Fruit fly (Drosophila melanogaster): ENCODE results near the gene ush.

The ush gene

dm6 chr2L:479483-480195, 3.6 kb downstream of the ush start, which contains the start of gene cbt (continued):
- no peak for TF ChIP-seq hbn (GFP tag; IDR thresholded peaks at IDR 0.05; ENCODE audit: partially characterized antibody)
- no peak for TF ChIP-seq CG16779 (GFP tag; IDR thresholded peaks at IDR 0.05)
- TF ChIP-seq CG33213 (GFP tag; optimal IDR thresholded peaks at IDR 0.05): peak; percentile 98
- peak; percentile 75 for TF ChIP-seq YL-1 (GFP tag; optimal IDR thresholded peaks at IDR 0.05)
- TF ChIP-seq rib (GFP tag; IDR thresholded peaks at IDR 0.05): no peak
- TF ChIP-seq gsb (GFP tag; IDR thresholded peaks at IDR 0.05): no peak
- TF ChIP-seq Six4 (GFP tag; optimal IDR thresholded peaks at IDR 0.05): peak; percentile 97
- TF ChIP-seq CG17361 (GFP tag; IDR thresholded peaks at IDR 0.05): no peak
- TF ChIP-seq MBD-R2 (GFP tag; IDR thresholded peaks at IDR 0.05): no peak
- no peak for TF ChIP-seq CG4404 (GFP tag; IDR thresholded peaks at IDR 0.05)
- no peak for TF ChIP-seq BEAF-32 (GFP tag; optimal IDR thresholded peaks at IDR 0.05)
- peak; percentile 99 for TF ChIP-seq org-1 (GFP tag; optimal IDR thresholded peaks at IDR 0.05)
- TF ChIP-seq Hey (tag; optimal IDR thresholded peaks at IDR 0.05): peak; percentile 77
- TF ChIP-seq Dip2 (GFP tag; IDR thresholded peaks at IDR 0.05): no peak
- TF ChIP-seq emc (GFP tag; optimal IDR thresholded peaks at IDR 0.05): peak; percentile 93
- no peak for TF ChIP-seq stc (GFP tag; IDR thresholded peaks at IDR 0.05)
- peak; percentile 97 for TF ChIP-seq caup (GFP tag; optimal IDR thresholded peaks at IDR 0.05; ENCODE audit: severe bottlenecking)
- peak; percentile 96 for TF ChIP-seq da (GFP tag; optimal IDR thresholded peaks at IDR 0.05)
- peak; percentile 92 for TF ChIP-seq CG15696 (tag; optimal IDR thresholded peaks at IDR 0.05)
- TF ChIP-seq CG14860 (GFP tag; IDR thresholded peaks at IDR 0.05; ENCODE audit: partially characterized antibody): no peak
- peak; percentile 97 for TF ChIP-seq CG8089 (GFP tag; optimal IDR thresholded peaks at IDR 0.05)
- TF ChIP-seq CG7357 (GFP tag; IDR thresholded peaks at IDR 0.05): peak; percentile 89
- peak; percentile 66 for TF ChIP-seq CG7271 (tag; optimal IDR thresholded peaks at IDR 0.05)
- no peak for TF ChIP-seq cas (GFP tag; IDR thresholded peaks at IDR 0.05)
- peak; percentile 97 for TF ChIP-seq CG18262 (tag; optimal IDR thresholded peaks at IDR 0.05)
- TF ChIP-seq CG9797 (GFP tag; optimal IDR thresholded peaks at IDR 0.05): peak; percentile 41
- peak; percentile 97 for TF ChIP-seq CG9876 (GFP tag; optimal IDR thresholded peaks at IDR 0.05)
- peak; percentile 86 for TF ChIP-seq wek (GFP tag; optimal IDR thresholded peaks at IDR 0.05)
- TF ChIP-seq disco-r (GFP tag; optimal IDR thresholded peaks at IDR 0.05): peak; percentile 96
- TF ChIP-seq CG9215 (GFP tag; IDR thresholded peaks at IDR 0.05): no peak
- TF ChIP-seq CG10565 (GFP tag; optimal IDR thresholded peaks at IDR 0.05): peak; percentile 88
- TF ChIP-seq Sin3A (optimal IDR thresholded peaks at IDR 0.05): no peak
- no peak for TF ChIP-seq nerfin-2 (GFP tag; IDR thresholded peaks at IDR 0.05; ENCODE audit: partially characterized antibody)
- no peak for TF ChIP-seq CG10321 (GFP tag; IDR thresholded peaks at IDR 0.05)
- TF ChIP-seq mld (GFP tag; IDR thresholded peaks at IDR 0.05; ENCODE audit: partially characterized antibody): no peak
- peak; percentile 97 for TF ChIP-seq ATbp (GFP tag; optimal IDR thresholded peaks at IDR 0.05)
- TF ChIP-seq dysf (GFP tag; IDR thresholded peaks at IDR 0.05): no peak
- no peak for TF ChIP-seq sna (GFP tag; IDR thresholded peaks at IDR 0.05; ENCODE audit: partially characterized antibody)
- no peak for TF ChIP-seq C15 (GFP tag; IDR thresholded peaks at IDR 0.05)
- TF ChIP-seq chm (GFP tag; IDR thresholded peaks at IDR 0.05): no peak
- TF ChIP-seq CG33557 (GFP tag; optimal IDR thresholded peaks at IDR 0.05): peak; percentile 93
- TF ChIP-seq Adf1 (GFP tag; IDR thresholded peaks at IDR 0.05): no peak
- TF ChIP-seq chif (GFP tag; optimal IDR thresholded peaks at IDR 0.05): peak; percentile 97 to 98
- no peak for TF ChIP-seq gt (GFP tag; IDR thresholded peaks at IDR 0.05)
- peak; percentile 95 for TF ChIP-seq CG6272 (GFP tag; IDR thresholded peaks at IDR 0.05)
- TF ChIP-seq lov (optimal IDR thresholded peaks at IDR 0.05): no peak
- TF ChIP-seq lov (GFP tag; IDR thresholded peaks at IDR 0.05): no peak
- peak; percentile 91 for TF ChIP-seq ab (GFP tag; optimal IDR thresholded peaks at IDR 0.05)
- peak; percentile 91 for TF ChIP-seq CG6654 (GFP tag; optimal IDR thresholded peaks at IDR 0.05)
- no peak for TF ChIP-seq Drgx (GFP tag; IDR thresholded peaks at IDR 0.05)
- peak; percentile 99 for TF ChIP-seq CG12769 (tag; optimal IDR thresholded peaks at IDR 0.05)

All from whole organism, embryonic.